Fruit fly (Drosophila melanogaster) whole organism, pupa: Measurements from ENCODE around the gene CG32801.
A peak's percentile ranks its signal among the peaks of the same experiment; 100 is the strongest.

ENCODE experiments used
- CG10348 ChIP-seq: fragments of 200-800 bp; sonication (Bioruptor generic); IDR thresholded peaks from 2 replicates; pipeline ENCODE4 v1.3.6; 2022; ENCODE audit warnings: missing biosample characterization, missing genetic modification characterization
- CG14655 ChIP-seq: fragments of 200-800 bp; sonication (Bioruptor generic); optimal IDR thresholded peaks from 3 replicates; lab custom pipeline; 2017; ENCODE audit warnings: mild to moderate bottlenecking, missing biosample characterization, missing genetic modification reagents, missing genetic modification characterization
- CG34367 ChIP-seq: fragments of 200-800 bp; sonication (Bioruptor generic); optimal IDR thresholded peaks from 2 replicates; lab custom pipeline; 2018; ENCODE audit warnings: missing biosample characterization, mild to moderate bottlenecking, missing genetic modification characterization
- CG8301 ChIP-seq: fragments of 200-800 bp; sonication (Bioruptor generic); optimal IDR thresholded peaks from 2 replicates; lab custom pipeline; 2018; ENCODE audit warnings: missing biosample characterization, mild to moderate bottlenecking, missing genetic modification characterization
- EcR ChIP-seq: fragments of 200-800 bp; sonication (Bioruptor generic); optimal IDR thresholded peaks from 3 replicates; lab custom pipeline; 2019; ENCODE audit warnings: missing biosample characterization, missing genetic modification characterization, mild to moderate bottlenecking, moderate library complexity, missing genetic modification reagents
- Ets98B ChIP-seq: fragments of 200-800 bp; sonication (Bioruptor generic); IDR thresholded peaks from 2 replicates; pipeline ENCODE4 v1.3.6; 2022; ENCODE audit warnings: missing biosample characterization, missing genetic modification characterization
- Pif1B ChIP-seq: fragments of 200-800 bp; sonication (Bioruptor generic); optimal IDR thresholded peaks from 3 replicates; lab custom pipeline; 2016; ENCODE audit warnings: missing biosample characterization, missing genetic modification characterization
- fd96Ca ChIP-seq: fragments of 200-800 bp; sonication (Bioruptor generic); IDR thresholded peaks from 3 replicates; pipeline ENCODE4 v1.3.6; 2022; ENCODE audit warnings: missing biosample characterization, missing genetic modification characterization
- gl ChIP-seq: fragments of 200-800 bp; sonication (Bioruptor generic); optimal IDR thresholded peaks from 2 replicates; lab custom pipeline; 2018; ENCODE audit warnings: missing biosample characterization, mild to moderate bottlenecking, missing genetic modification characterization
- rn ChIP-seq: fragments of 200-800 bp; sonication (Bioruptor generic); IDR thresholded peaks from 2 replicates; pipeline ENCODE4 v1.3.6; 2022; ENCODE audit warnings: missing biosample characterization, missing genetic modification characterization

dm6 chrX:1947900-1948374, 45.0 kb upstream of the CG32801 start:
- TF ChIP-seq CG10348 (GFP tag; lab: Robert Waterston, UW) (no peak), CG8301 (no peak), rn (GFP tag; lab: Robert Waterston, UW) (no peak), Ets98B (GFP tag; lab: Robert Waterston, UW) (no peak), gl (tag; lab: Kevin White, UChicago) (peak; percentile 10), CG14655 (GFP tag; lab: Kevin White, UChicago) (no peak), Pif1B (GFP tag; lab: Kevin White, UChicago) (no peak), EcR (GFP tag; lab: Kevin White, UChicago) (peak; percentile 100), fd96Ca (no peak), CG34367 (tag; lab: Kevin White, UChicago) (no peak)
